Fruit fly (Drosophila melanogaster) whole organism, embryonic: ENCODE results near the gene Exn.

Source experiments
- B-H2 ChIP-seq: fragments of 200-800 bp; sonication (Bioruptor generic); optimal IDR thresholded peaks from 2 replicates; lab custom pipeline; 2018; ENCODE audit warnings: missing biosample characterization, mild to moderate bottlenecking, missing genetic modification characterization
- CG10267 ChIP-seq: fragments of 200-800 bp; sonication (Bioruptor generic); optimal IDR thresholded peaks from 2 replicates; lab custom pipeline; 2018; ENCODE audit warnings: missing biosample characterization, mild to moderate bottlenecking, missing genetic modification characterization, moderate library complexity
- CG10366 ChIP-seq: fragments of 200-800 bp; sonication (Bioruptor generic); IDR thresholded peaks from 2 replicates; pipeline ENCODE4 v1.3.6; 2022; ENCODE audit warnings: missing biosample characterization, missing genetic modification characterization
- CG10431 ChIP-seq: fragments of 200-800 bp; sonication (Bioruptor generic); optimal IDR thresholded peaks from 3 replicates; lab custom pipeline; 2018; ENCODE audit warnings: missing biosample characterization, mild to moderate bottlenecking, missing genetic modification characterization
- CG10462 ChIP-seq: fragments of 200-800 bp; sonication (Bioruptor generic); optimal IDR thresholded peaks from 2 replicates; lab custom pipeline; 2016; ENCODE audit warnings: missing biosample characterization, missing genetic modification characterization
- CG10654 ChIP-seq: fragments of 200-800 bp; sonication (Bioruptor generic); optimal IDR thresholded peaks from 2 replicates; lab custom pipeline; 2016; ENCODE audit warnings: missing biosample characterization, missing genetic modification characterization
- CG13296 ChIP-seq: fragments of 200-800 bp; sonication (Bioruptor generic); optimal IDR thresholded peaks from 3 replicates; lab custom pipeline; 2018; ENCODE audit warnings: missing biosample characterization, mild to moderate bottlenecking, missing genetic modification characterization
- CG14667 ChIP-seq: fragments of 200-800 bp; sonication (Bioruptor generic); IDR thresholded peaks from 2 replicates; pipeline ENCODE4 v1.3.6; 2022; ENCODE audit warnings: missing biosample characterization, missing genetic modification characterization
- CG15514 ChIP-seq: fragments of 200-800 bp; sonication (Bioruptor generic); optimal IDR thresholded peaks from 3 replicates; lab custom pipeline; 2017; ENCODE audit warnings: missing biosample characterization, missing genetic modification characterization, mild to moderate bottlenecking, moderate library complexity, missing genetic modification reagents
- CG31388 ChIP-seq: fragments of 200-800 bp; sonication (Bioruptor generic); optimal IDR thresholded peaks from 2 replicates; lab custom pipeline; 2016; ENCODE audit warnings: missing biosample characterization, missing genetic modification characterization
- CG32767 ChIP-seq: fragments of 200-800 bp; sonication (Bioruptor generic); IDR thresholded peaks from 2 replicates; pipeline ENCODE4 v1.3.6; 2022; ENCODE audit warnings: missing biosample characterization, missing genetic modification characterization
- CG3281 ChIP-seq: fragments of 200-800 bp; sonication (Bioruptor generic); optimal IDR thresholded peaks from 3 replicates; lab custom pipeline; 2017; ENCODE audit warnings: missing biosample characterization, mild to moderate bottlenecking, missing genetic modification characterization
- CG43689 ChIP-seq: fragments of 200-800 bp; sonication (Bioruptor generic); IDR thresholded peaks from 2 replicates; pipeline ENCODE4 v1.3.6; 2022; ENCODE audit warnings: missing biosample characterization, missing genetic modification characterization
- CG5180 ChIP-seq: fragments of 200-800 bp; sonication (Bioruptor generic); optimal IDR thresholded peaks from 3 replicates; lab custom pipeline; 2017; ENCODE audit warnings: missing biosample characterization, missing genetic modification characterization, mild to moderate bottlenecking, moderate library complexity, missing genetic modification reagents
- CG7556 ChIP-seq: fragments of 200-800 bp; sonication (Bioruptor generic); optimal IDR thresholded peaks from 2 replicates; lab custom pipeline; 2017; ENCODE audit warnings: missing biosample characterization, mild to moderate bottlenecking, missing genetic modification characterization
- CG7745 ChIP-seq: fragments of 200-800 bp; sonication (Bioruptor generic); optimal IDR thresholded peaks from 2 replicates; lab custom pipeline; 2018; ENCODE audit warnings: missing biosample characterization, mild to moderate bottlenecking, missing genetic modification characterization, moderate library complexity
- CG8089 ChIP-seq: fragments of 200-800 bp; sonication (Bioruptor generic); optimal IDR thresholded peaks from 3 replicates; lab custom pipeline; 2016; ENCODE audit warnings: missing biosample characterization, missing genetic modification characterization
- CG8290 ChIP-seq, 3 experiments: fragments of 200-800 bp; sonication (Bioruptor generic); optimal IDR thresholded peaks; 2 replicates each; lab custom pipeline; 2016 to 2019; ENCODE audit warnings: missing biosample characterization in 3 of 3, missing genetic modification characterization in 3 of 3, mild to moderate bottlenecking in 2 of 3, moderate library complexity in 1 of 3
- CG8359 ChIP-seq: fragments of 200-800 bp; sonication (Bioruptor generic); optimal IDR thresholded peaks from 2 replicates; lab custom pipeline; 2017; ENCODE audit warnings: missing biosample characterization, mild to moderate bottlenecking, missing genetic modification characterization, borderline replicate concordance
- CG9437 ChIP-seq: fragments of 200-800 bp; sonication (Bioruptor generic); optimal IDR thresholded peaks from 2 replicates; lab custom pipeline; 2018; ENCODE audit warnings: missing biosample characterization, mild to moderate bottlenecking, missing genetic modification characterization
- CG9876 ChIP-seq: fragments of 200-800 bp; sonication (Bioruptor generic); optimal IDR thresholded peaks from 2 replicates; lab custom pipeline; 2016; ENCODE audit warnings: missing biosample characterization, missing genetic modification characterization
- D ChIP-seq, 2 experiments: fragments of 200-800 bp in 1 of 2; fragments of >200 bp in 1 of 2; sonication (Bioruptor generic) in 1 of 2; optimal IDR thresholded peaks; 2 replicates in 1 of 2; 3 replicates in 1 of 2; lab custom pipeline; 2017; ENCODE audit warnings: mild to moderate bottlenecking in 1 of 2, missing biosample characterization in 1 of 2, missing genetic modification characterization in 1 of 2, missing genetic modification reagents in 1 of 2
- Dref ChIP-seq: fragments of 200-800 bp; sonication (Bioruptor generic); IDR thresholded peaks from 2 replicates; pipeline ENCODE4 v1.3.6; 2022; ENCODE audit warnings: missing biosample characterization, missing genetic modification characterization
- HLHmδ ChIP-seq: fragments of 200-800 bp; sonication (Bioruptor generic); optimal IDR thresholded peaks from 2 replicates; lab custom pipeline; 2018; ENCODE audit warnings: missing biosample characterization, mild to moderate bottlenecking, missing genetic modification characterization, moderate library complexity
- MESR4 ChIP-seq: fragments of 200-800 bp; sonication (Bioruptor generic); optimal IDR thresholded peaks from 2 replicates; lab custom pipeline; 2018; ENCODE audit warnings: missing biosample characterization, mild to moderate bottlenecking, missing genetic modification characterization, moderate library complexity
- NC2β ChIP-seq: fragments of 200-800 bp; sonication (Bioruptor generic); optimal IDR thresholded peaks from 2 replicates; lab custom pipeline; 2016; ENCODE audit warnings: missing biosample characterization, missing genetic modification characterization
- Oli ChIP-seq: fragments of 200-800 bp; sonication (Bioruptor generic); optimal IDR thresholded peaks from 2 replicates; lab custom pipeline; 2018; ENCODE audit warnings: missing biosample characterization, mild to moderate bottlenecking, missing genetic modification characterization, moderate library complexity
- Poxn ChIP-seq: fragments of 200-800 bp; sonication (Bioruptor generic); IDR thresholded peaks from 2 replicates; pipeline ENCODE4 v1.3.6; 2022; ENCODE audit warnings: missing biosample characterization, missing genetic modification characterization
- ato ChIP-seq: fragments of 200-800 bp; sonication (Bioruptor generic); IDR thresholded peaks from 2 replicates; pipeline ENCODE4 v1.3.6; 2022; ENCODE audit warnings: missing biosample characterization, missing genetic modification characterization; ENCODE audit not compliant: partially characterized antibody
- chif ChIP-seq, 2 experiments: fragments of 200-800 bp; sonication (Bioruptor generic); optimal IDR thresholded peaks; 3 replicates each; lab custom pipeline; 2016; ENCODE audit warnings: missing biosample characterization in 2 of 2, missing genetic modification characterization in 2 of 2
- chn ChIP-seq: fragments of 200-800 bp; sonication (Bioruptor generic); optimal IDR thresholded peaks from 2 replicates; lab custom pipeline; 2016; ENCODE audit warnings: missing biosample characterization, missing genetic modification characterization
- dan ChIP-seq: fragments of 200-800 bp; sonication (Bioruptor generic); IDR thresholded peaks from 2 replicates; pipeline ENCODE4 v1.3.6; 2022; ENCODE audit warnings: missing biosample characterization, missing genetic modification characterization
- gce ChIP-seq: fragments of 200-800 bp; sonication (Bioruptor generic); IDR thresholded peaks from 3 replicates; pipeline ENCODE4 v1.3.6; 2022; ENCODE audit warnings: missing biosample characterization, missing genetic modification characterization
- h ChIP-seq: fragments of >200 bp; optimal IDR thresholded peaks from 2 replicates; lab custom pipeline; 2017
- her ChIP-seq: fragments of 200-800 bp; sonication (Bioruptor generic); optimal IDR thresholded peaks from 2 replicates; lab custom pipeline; 2016; ENCODE audit warnings: missing biosample characterization, missing genetic modification characterization
- hth ChIP-seq: fragments of >200 bp; optimal IDR thresholded peaks from 2 replicates; lab custom pipeline; 2017; ENCODE audit warnings: inconsistent platforms
- jumu ChIP-seq: fragments of 200-800 bp; sonication (Bioruptor generic); optimal IDR thresholded peaks from 3 replicates; lab custom pipeline; 2016; ENCODE audit warnings: missing biosample characterization, missing genetic modification characterization
- kay ChIP-seq: fragments of 200-800 bp; sonication (Bioruptor generic); optimal IDR thresholded peaks from 2 replicates; lab custom pipeline; 2016; ENCODE audit warnings: missing biosample characterization, missing genetic modification characterization
- lola ChIP-seq, 3 experiments: fragments of >200 bp in 2 of 3; fragments of 200-800 bp in 1 of 3; sonication (Bioruptor generic) in 1 of 3; optimal IDR thresholded peaks; 2 replicates each; lab custom pipeline; 2017 to 2019; ENCODE audit warnings: missing biosample characterization in 3 of 3, missing genetic modification characterization in 3 of 3, mild to moderate bottlenecking in 1 of 3, moderate library complexity in 1 of 3
- luna ChIP-seq: fragments of 200-800 bp; sonication (Bioruptor generic); optimal IDR thresholded peaks from 2 replicates; lab custom pipeline; 2016; ENCODE audit warnings: missing biosample characterization, missing genetic modification characterization
- onecut ChIP-seq: fragments of 200-800 bp; sonication (Bioruptor generic); IDR thresholded peaks from 2 replicates; pipeline ENCODE4 v1.3.6; 2022; ENCODE audit warnings: missing biosample characterization, missing genetic modification characterization
- pnt ChIP-seq: fragments of 200-800 bp; sonication (Bioruptor generic); optimal IDR thresholded peaks from 3 replicates; lab custom pipeline; 2016; ENCODE audit warnings: missing biosample characterization, missing genetic modification characterization
- prd ChIP-seq, 3 experiments: fragments of >200 bp in 2 of 3; fragments of 200-800 bp in 1 of 3; sonication (Bioruptor generic) in 1 of 3; optimal IDR thresholded peaks in 2 of 3; IDR thresholded peaks in 1 of 3; 2 replicates in 2 of 3; 3 replicates in 1 of 3; pipeline versions ENCODE4 v1.3.6 to Lab custom; 2017 to 2022; ENCODE audit warnings: missing biosample characterization in 1 of 3, missing genetic modification characterization in 1 of 3
- ranshi ChIP-seq: fragments of 200-800 bp; sonication (Bioruptor generic); IDR thresholded peaks from 2 replicates; pipeline ENCODE4 v1.3.6; 2022; ENCODE audit warnings: missing biosample characterization, missing genetic modification characterization
- sna ChIP-seq: fragments of 200-800 bp; sonication (Bioruptor generic); IDR thresholded peaks from 2 replicates; pipeline ENCODE4 v1.3.6; 2022; ENCODE audit warnings: missing biosample characterization, missing genetic modification characterization; ENCODE audit not compliant: partially characterized antibody
- vfl ChIP-seq: fragments of 200-800 bp; sonication (Bioruptor generic); optimal IDR thresholded peaks from 2 replicates; lab custom pipeline; 2016; ENCODE audit warnings: missing biosample characterization, missing genetic modification characterization
- vnd ChIP-seq: fragments of 200-800 bp; sonication (Bioruptor generic); IDR thresholded peaks from 3 replicates; pipeline ENCODE4 v1.3.6; 2022; ENCODE audit warnings: missing biosample characterization, missing genetic modification characterization; ENCODE audit not compliant: partially characterized antibody
- zfh2 ChIP-seq: fragments of 200-800 bp; sonication (Bioruptor generic); optimal IDR thresholded peaks from 2 replicates; lab custom pipeline; 2016; ENCODE audit warnings: missing biosample characterization, missing genetic modification characterization

Gene Exn

DNA sequence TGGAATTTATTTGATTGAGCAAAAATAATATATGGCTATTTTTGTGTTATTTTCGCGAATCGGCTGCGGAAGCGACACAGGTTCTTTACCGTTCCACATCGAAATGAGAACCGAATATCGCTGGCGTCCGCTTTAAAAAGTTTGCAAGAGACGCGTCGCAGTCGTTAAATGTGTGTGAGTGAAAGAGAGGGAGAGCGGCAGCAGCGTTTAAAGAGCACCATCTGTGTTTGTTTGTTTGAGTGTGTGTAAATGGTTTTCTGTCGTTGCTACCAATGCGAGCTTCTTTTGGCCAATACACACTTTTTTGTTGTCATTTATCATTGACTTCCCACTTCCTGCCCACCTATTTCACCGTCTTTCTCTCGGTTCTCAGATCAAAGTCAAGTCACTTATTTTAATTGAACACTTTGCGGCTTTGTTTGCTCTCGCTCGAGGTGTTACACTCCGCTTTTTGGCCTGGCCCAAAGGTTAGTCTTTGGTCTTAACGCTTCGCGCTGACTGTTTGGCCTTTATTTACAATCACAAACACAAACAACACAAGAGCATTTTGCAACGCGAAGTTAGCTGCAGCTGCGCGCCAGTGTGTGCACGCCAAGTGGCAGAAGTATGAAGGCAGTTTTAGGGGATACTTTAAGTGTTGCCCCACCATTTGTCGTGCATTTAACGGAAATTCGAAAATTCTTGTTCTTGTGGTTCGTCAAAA, 42.4 kb downstream of the Exn start, which contains the start of gene CG3764 (continued):
- TF ChIP-seq CG9876 (GFP tag; lab: Kevin White, UChicago) (peak; percentile 67), B-H2 (peak; percentile 86), zfh2 (GFP tag; lab: Kevin White, UChicago) (peak; percentile 23), HLHmδ (GFP tag; lab: Kevin White, UChicago) (peak; percentile 94), prd (optimal IDR thresholded peaks at IDR 0.05; lab: Kevin White, UChicago) (no peak), prd (GFP tag; IDR thresholded peaks at IDR 0.05; lab: Robert Waterston, UW) (0 out of 3 replicates have a peak, but pooled peaks have one; percentile 26), CG8359 (GFP tag; lab: Kevin White, UChicago) (peak; percentile 66), gce (GFP tag; lab: Robert Waterston, UW) (peak; percentile 60; the same call in 1 of the 3 replicates), ranshi (GFP tag; lab: Robert Waterston, UW) (peak; percentile 44; the same call in 1 of the 2 replicates), lola (GFP tag; optimal IDR thresholded peaks at IDR 0.05; lab: Kevin White, UChicago) (peak in 1 of 3 experiments; percentile 54), Dref (peak; percentile 45), CG5180 (GFP tag; lab: Kevin White, UChicago) (peak; percentile 73), jumu (GFP tag; lab: Kevin White, UChicago) (peak; percentile 65), kay (GFP tag; lab: Kevin White, UChicago) (no peak), MESR4 (GFP tag; lab: Kevin White, UChicago) (peak; percentile 77), sna (GFP tag; lab: Robert Waterston, UW) (no peak), CG7556 (GFP tag; lab: Kevin White, UChicago) (peak; percentile 59), CG10267 (tag; lab: Kevin White, UChicago) (peak; percentile 75), her (GFP tag; lab: Kevin White, UChicago) (peak; percentile 71), dan (GFP tag; lab: Robert Waterston, UW) (no peak), CG10462 (GFP tag; lab: Kevin White, UChicago) (peak; percentile 37), CG3281 (GFP tag; lab: Kevin White, UChicago) (peak; percentile 79), hth (lab: Kevin White, UChicago) (no peak), NC2β (GFP tag; lab: Kevin White, UChicago) (peak; percentile 85), pnt (GFP tag; lab: Kevin White, UChicago) (peak; percentile 60), vnd (GFP tag; lab: Robert Waterston, UW) (no peak), CG15514 (GFP tag; lab: Kevin White, UChicago) (peak; percentile 92), CG13296 (GFP tag; lab: Kevin White, UChicago) (peak; percentile 89), h (no peak), chif (GFP tag; optimal IDR thresholded peaks at IDR 0.05; lab: Kevin White, UChicago) (peak; percentile 42 to 59), CG43689 (GFP tag; lab: Robert Waterston, UW) (no peak), CG9437 (no peak), ato (GFP tag; lab: Robert Waterston, UW) (no peak), onecut (GFP tag; lab: Robert Waterston, UW) (peak; percentile 72), D (optimal IDR thresholded peaks at IDR 0.05; lab: Kevin White, UChicago) (peak; percentile 11), D (GFP tag; optimal IDR thresholded peaks at IDR 0.05; lab: Kevin White, UChicago) (peak; percentile 73), CG10366 (GFP tag; lab: Robert Waterston, UW) (no peak), CG10654 (GFP tag; lab: Kevin White, UChicago) (peak; percentile 67), Poxn (GFP tag; lab: Robert Waterston, UW) (no peak), CG7745 (tag; lab: Kevin White, UChicago) (peak; percentile 24), luna (GFP tag; lab: Kevin White, UChicago) (no peak), Oli (tag; lab: Kevin White, UChicago) (peak; percentile 43), CG32767 (GFP tag; lab: Robert Waterston, UW) (peak; percentile 88), CG8089 (peak; percentile 83), CG31388 (peak; percentile 27), CG10431 (GFP tag; lab: Kevin White, UChicago) (peak; percentile 86), vfl (peak; percentile 40), chn (GFP tag; lab: Kevin White, UChicago) (peak; percentile 67), CG14667 (no peak), CG8290 (GFP tag; optimal IDR thresholded peaks at IDR 0.05; lab: Kevin White, UChicago) (peak; percentile 54), CG8290 (tag; optimal IDR thresholded peaks at IDR 0.05; lab: Kevin White, UChicago) (peak; percentile 83 to 94)
